Fruit fly (Drosophila melanogaster) whole organism, embryonic: ENCODE data around the gene Cubn.

Source experiments
- ATbp ChIP-seq: fragments of 200-800 bp; sonication (Bioruptor generic); optimal IDR thresholded peaks from 2 replicates; lab custom pipeline; 2017; ENCODE audit warnings: missing biosample characterization, mild to moderate bottlenecking, missing genetic modification characterization, missing genetic modification reagents
- Adf1 ChIP-seq: fragments of 200-800 bp; sonication (Bioruptor generic); IDR thresholded peaks from 2 replicates; pipeline ENCODE4 v1.3.6; 2022; ENCODE audit warnings: missing biosample characterization, missing genetic modification characterization
- CG11398 ChIP-seq: fragments of 200-800 bp; sonication (Bioruptor generic); optimal IDR thresholded peaks from 2 replicates; lab custom pipeline; 2016; ENCODE audit warnings: missing biosample characterization, missing genetic modification characterization
- CG11696 ChIP-seq: fragments of 200-800 bp; sonication (Bioruptor generic); IDR thresholded peaks from 2 replicates; pipeline ENCODE4 v1.3.6; 2022; ENCODE audit warnings: missing biosample characterization, missing genetic modification characterization
- CG12104 ChIP-seq: fragments of 200-800 bp; sonication (Bioruptor generic); optimal IDR thresholded peaks from 3 replicates; lab custom pipeline; 2016; ENCODE audit warnings: missing biosample characterization, missing genetic modification characterization
- CG12942 ChIP-seq: fragments of 200-800 bp; sonication (Bioruptor generic); optimal IDR thresholded peaks from 3 replicates; lab custom pipeline; 2016; ENCODE audit warnings: missing biosample characterization, missing genetic modification characterization
- CG13775 ChIP-seq: fragments of 200-800 bp; sonication (Bioruptor generic); optimal IDR thresholded peaks from 3 replicates; lab custom pipeline; 2017; ENCODE audit warnings: missing biosample characterization, mild to moderate bottlenecking, missing genetic modification characterization
- CG15269 ChIP-seq: fragments of 200-800 bp; sonication (Bioruptor generic); optimal IDR thresholded peaks from 2 replicates; lab custom pipeline; 2018; ENCODE audit warnings: missing biosample characterization, mild to moderate bottlenecking, missing genetic modification characterization, moderate library complexity
- CG1602 ChIP-seq: fragments of 200-800 bp; sonication (Bioruptor generic); optimal IDR thresholded peaks from 3 replicates; lab custom pipeline; 2016; ENCODE audit warnings: missing biosample characterization, missing genetic modification characterization
- CG17361 ChIP-seq: fragments of 200-800 bp; sonication (Bioruptor generic); IDR thresholded peaks from 3 replicates; pipeline ENCODE4 v1.3.6; 2022; ENCODE audit warnings: missing biosample characterization, missing genetic modification characterization
- CG17385 ChIP-seq: fragments of 200-800 bp; sonication (Bioruptor generic); optimal IDR thresholded peaks from 3 replicates; lab custom pipeline; 2018; ENCODE audit warnings: missing biosample characterization, mild to moderate bottlenecking, missing genetic modification characterization
- CG18011 ChIP-seq: fragments of 200-800 bp; sonication (Bioruptor generic); optimal IDR thresholded peaks from 2 replicates; lab custom pipeline; 2017; ENCODE audit warnings: missing biosample characterization, missing genetic modification characterization, mild to moderate bottlenecking, moderate library complexity, missing genotype
- CG2120 ChIP-seq: fragments of 200-800 bp; sonication (Bioruptor generic); optimal IDR thresholded peaks from 3 replicates; lab custom pipeline; 2016; ENCODE audit warnings: missing biosample characterization, missing genetic modification characterization
- CG2889 ChIP-seq: fragments of 200-800 bp; sonication (Bioruptor generic); IDR thresholded peaks from 3 replicates; pipeline ENCODE4 v1.3.6; 2022; ENCODE audit warnings: missing biosample characterization, missing genetic modification characterization
- CG30403 ChIP-seq: fragments of 200-800 bp; sonication (Bioruptor generic); optimal IDR thresholded peaks from 3 replicates; lab custom pipeline; 2016; ENCODE audit warnings: missing biosample characterization, missing genetic modification characterization
- CG30431 ChIP-seq: fragments of 200-800 bp; sonication (Bioruptor generic); optimal IDR thresholded peaks from 2 replicates; lab custom pipeline; 2017; ENCODE audit warnings: missing biosample characterization, missing genetic modification characterization
- CG3065 ChIP-seq: fragments of 200-800 bp; sonication (Bioruptor generic); optimal IDR thresholded peaks from 2 replicates; lab custom pipeline; 2016; ENCODE audit warnings: missing biosample characterization, missing genetic modification characterization
- CG8089 ChIP-seq: fragments of 200-800 bp; sonication (Bioruptor generic); optimal IDR thresholded peaks from 3 replicates; lab custom pipeline; 2016; ENCODE audit warnings: missing biosample characterization, missing genetic modification characterization
- CG9437 ChIP-seq: fragments of 200-800 bp; sonication (Bioruptor generic); optimal IDR thresholded peaks from 2 replicates; lab custom pipeline; 2018; ENCODE audit warnings: missing biosample characterization, mild to moderate bottlenecking, missing genetic modification characterization
- Dad ChIP-seq: fragments of 200-800 bp; sonication (Bioruptor generic); optimal IDR thresholded peaks from 3 replicates; lab custom pipeline; 2016; ENCODE audit warnings: missing biosample characterization, missing genetic modification characterization
- Dfd ChIP-seq, 2 experiments: fragments of >200 bp; optimal IDR thresholded peaks; 2 replicates each; lab custom pipeline; 2017; ENCODE audit warnings: missing biosample characterization in 2 of 2, missing genetic modification characterization in 2 of 2
- Dp ChIP-seq: fragments of 200-800 bp; sonication (Bioruptor generic); optimal IDR thresholded peaks from 2 replicates; lab custom pipeline; 2018; ENCODE audit warnings: missing biosample characterization, mild to moderate bottlenecking, missing genetic modification characterization, moderate library complexity
- Dref ChIP-seq: fragments of 200-800 bp; sonication (Bioruptor generic); IDR thresholded peaks from 2 replicates; pipeline ENCODE4 v1.3.6; 2022; ENCODE audit warnings: missing biosample characterization, missing genetic modification characterization
- H2.0 ChIP-seq: fragments of 200-800 bp; sonication (Bioruptor generic); IDR thresholded peaks from 2 replicates; pipeline ENCODE4 v1.3.6; 2022; ENCODE audit warnings: missing biosample characterization, missing genetic modification characterization
- HLHmδ ChIP-seq: fragments of 200-800 bp; sonication (Bioruptor generic); optimal IDR thresholded peaks from 2 replicates; lab custom pipeline; 2018; ENCODE audit warnings: missing biosample characterization, mild to moderate bottlenecking, missing genetic modification characterization, moderate library complexity
- Kr ChIP-seq: fragments of 200-800 bp; sonication (Bioruptor generic); optimal IDR thresholded peaks from 2 replicates; lab custom pipeline; 2017; ENCODE audit warnings: missing biosample characterization, mild to moderate bottlenecking, missing genetic modification characterization
- Nf-YC ChIP-seq: fragments of 200-800 bp; optimal IDR thresholded peaks from 3 replicates; lab custom pipeline; 2019; ENCODE audit warnings: missing biosample characterization, mild to moderate bottlenecking, missing genetic modification characterization, moderate library complexity
- Optix ChIP-seq: fragments of 200-800 bp; sonication (Bioruptor generic); IDR thresholded peaks from 3 replicates; pipeline ENCODE4 v1.3.6; 2022; ENCODE audit warnings: missing biosample characterization, missing genetic modification characterization
- Sin3A ChIP-seq: fragments of >200 bp; optimal IDR thresholded peaks from 2 replicates; lab custom pipeline; 2018
- Spps ChIP-seq: fragments of 200-800 bp; sonication (Bioruptor generic); optimal IDR thresholded peaks from 2 replicates; lab custom pipeline; 2018; ENCODE audit warnings: missing biosample characterization, mild to moderate bottlenecking, missing genetic modification characterization
- Sry-δ ChIP-seq: fragments of 200-800 bp; sonication (Bioruptor generic); optimal IDR thresholded peaks from 2 replicates; lab custom pipeline; 2016; ENCODE audit warnings: missing biosample characterization, missing genetic modification characterization
- Taf1 ChIP-seq: fragments of 200-800 bp; sonication (Bioruptor generic); IDR thresholded peaks from 2 replicates; pipeline ENCODE4 v1.3.6; 2022; ENCODE audit warnings: missing biosample characterization, missing genetic modification characterization
- Tbp ChIP-seq: fragments of >200 bp; optimal IDR thresholded peaks from 2 replicates; lab custom pipeline; 2018; ENCODE audit warnings: missing biosample characterization, missing genetic modification characterization
- YL-1 ChIP-seq: fragments of 200-800 bp; sonication (Bioruptor generic); optimal IDR thresholded peaks from 3 replicates; lab custom pipeline; 2017; ENCODE audit warnings: missing biosample characterization, mild to moderate bottlenecking, missing genetic modification characterization
- abd-A ChIP-seq: fragments of 200-800 bp; sonication (Bioruptor generic); optimal IDR thresholded peaks from 3 replicates; lab custom pipeline; 2019; ENCODE audit warnings: missing biosample characterization, mild to moderate bottlenecking, missing genetic modification characterization, moderate library complexity
- ap ChIP-seq: fragments of 200-800 bp; sonication (Bioruptor generic); IDR thresholded peaks from 2 replicates; pipeline ENCODE4 v1.3.6; 2022; ENCODE audit warnings: missing biosample characterization, missing genetic modification characterization
- croc ChIP-seq: fragments of 200-800 bp; sonication (Bioruptor generic); conservative IDR thresholded peaks from 3 replicates; pipeline ENCODE4 v1.3.6; 2022; ENCODE audit warnings: missing biosample characterization, missing genetic modification characterization
- dpn ChIP-seq, 2 experiments: fragments of 200-800 bp; sonication (Bioruptor generic); optimal IDR thresholded peaks; 3 replicates each; lab custom pipeline; 2016; ENCODE audit warnings: missing biosample characterization in 2 of 2, missing genetic modification characterization in 2 of 2
- en ChIP-seq: fragments of 200-800 bp; sonication (Bioruptor generic); optimal IDR thresholded peaks from 2 replicates; lab custom pipeline; 2016; ENCODE audit warnings: missing biosample characterization, missing genetic modification characterization
- eve ChIP-seq, 2 experiments: fragments of >200 bp; optimal IDR thresholded peaks; 2 replicates each; lab custom pipeline; 2017; ENCODE audit warnings: missing biosample characterization in 2 of 2, missing genetic modification characterization in 2 of 2
- fd96Cb ChIP-seq: fragments of 200-800 bp; sonication (Bioruptor generic); optimal IDR thresholded peaks from 2 replicates; lab custom pipeline; 2018; ENCODE audit warnings: missing biosample characterization, mild to moderate bottlenecking, missing genetic modification characterization, moderate library complexity
- gro ChIP-seq: fragments of 200-800 bp; sonication (Bioruptor generic); optimal IDR thresholded peaks from 2 replicates; lab custom pipeline; 2016; ENCODE audit warnings: missing biosample characterization, missing genetic modification characterization
- her ChIP-seq: fragments of 200-800 bp; sonication (Bioruptor generic); optimal IDR thresholded peaks from 2 replicates; lab custom pipeline; 2016; ENCODE audit warnings: missing biosample characterization, missing genetic modification characterization
- lbe ChIP-seq: fragments of 200-800 bp; sonication (Bioruptor generic); optimal IDR thresholded peaks from 2 replicates; lab custom pipeline; 2016; ENCODE audit warnings: missing biosample characterization, mild to moderate bottlenecking, missing genetic modification characterization
- oc ChIP-seq: fragments of 200-800 bp; sonication (Bioruptor generic); optimal IDR thresholded peaks from 2 replicates; lab custom pipeline; 2018; ENCODE audit warnings: missing biosample characterization, mild to moderate bottlenecking, missing genetic modification characterization, moderate library complexity
- pan ChIP-seq, 4 experiments: fragments of >200 bp in 3 of 4; fragments of 200-800 bp in 1 of 4; sonication (Bioruptor generic) in 1 of 4; optimal IDR thresholded peaks in 3 of 4; IDR thresholded peaks in 1 of 4; 2 replicates each; pipeline versions ENCODE4 v1.3.6 to Lab custom; 2017 to 2022; ENCODE audit warnings: missing biosample characterization in 2 of 4, missing genetic modification characterization in 2 of 4, mixed read lengths in 1 of 4
- pum ChIP-seq: fragments of 200-800 bp; sonication (Bioruptor generic); optimal IDR thresholded peaks from 2 replicates; lab custom pipeline; 2016; ENCODE audit warnings: missing biosample characterization, missing genetic modification characterization
- ro ChIP-seq: fragments of 200-800 bp; sonication (Bioruptor generic); IDR thresholded peaks from 2 replicates; pipeline ENCODE4 v1.3.6; 2022; ENCODE audit warnings: missing biosample characterization, missing genetic modification characterization
- sc ChIP-seq, 3 experiments: fragments of >200 bp in 2 of 3; fragments of 200-800 bp in 1 of 3; sonication (Bioruptor generic) in 1 of 3; optimal IDR thresholded peaks; 2 replicates in 2 of 3; 3 replicates in 1 of 3; lab custom pipeline; 2017; ENCODE audit warnings: mild to moderate bottlenecking in 1 of 3, missing biosample characterization in 1 of 3, missing genetic modification characterization in 1 of 3, missing genetic modification reagents in 1 of 3
- sima ChIP-seq: fragments of 200-800 bp; sonication (Bioruptor generic); optimal IDR thresholded peaks from 2 replicates; lab custom pipeline; 2016; ENCODE audit warnings: missing biosample characterization, missing genetic modification characterization

Cubn gene

dm6 chrX:9579918-9580521 lies 8.9 kb upstream of the Cubn start, which contains the start of gene LPCAT (continued):
- peak; percentile 9 for TF ChIP-seq CG11398 (GFP tag; lab: Kevin White, UChicago)
- TF ChIP-seq Sin3A (lab: Kevin White, UChicago): peak; percentile 88
- peak in 1 of 2 experiments; percentile 81 for TF ChIP-seq eve (GFP tag; optimal IDR thresholded peaks at IDR 0.05; lab: Kevin White, UChicago)
- peak; percentile 58 for TF ChIP-seq CG8089 (GFP tag; lab: Kevin White, UChicago)
- TF ChIP-seq YL-1 (GFP tag; lab: Kevin White, UChicago): peak; percentile 4
- TF ChIP-seq CG11696 (GFP tag; lab: Robert Waterston, UW): no peak
- TF ChIP-seq ro (GFP tag; lab: Robert Waterston, UW): 0 out of 2 replicates have a peak, but pooled peaks have one; percentile 28
- TF ChIP-seq pum (GFP tag; lab: Kevin White, UChicago): peak; percentile 83
- no peak for TF ChIP-seq Tbp (GFP tag; lab: Kevin White, UChicago)
- TF ChIP-seq oc (tag; lab: Kevin White, UChicago): no peak
- TF ChIP-seq dpn (GFP tag; optimal IDR thresholded peaks at IDR 0.05; lab: Kevin White, UChicago): peak; percentile 70 to 90
- TF ChIP-seq CG17385 (GFP tag; lab: Kevin White, UChicago): peak; percentile 48
- peak; percentile 86 for TF ChIP-seq Dp (GFP tag; lab: Kevin White, UChicago)
- TF ChIP-seq CG30431: peak; percentile 37
- TF ChIP-seq pan (optimal IDR thresholded peaks at IDR 0.05; lab: Kevin White, UChicago): no peak
- TF ChIP-seq pan (GFP tag; optimal IDR thresholded peaks at IDR 0.05 in 1 of 2, IDR thresholded peaks at IDR 0.05 in 1 of 2): peak in 1 of 2 experiments; percentile 69
- TF ChIP-seq Dad (GFP tag; lab: Kevin White, UChicago): peak; percentile 82
- TF ChIP-seq Dref (GFP tag; lab: Robert Waterston, UW): peak; percentile 53
- TF ChIP-seq fd96Cb (tag; lab: Kevin White, UChicago): peak; percentile 68
- peak; percentile 51 for TF ChIP-seq CG9437 (GFP tag; lab: Kevin White, UChicago)
- peak; percentile 63; the same call in 1 of the 3 replicates for TF ChIP-seq CG17361 (GFP tag; lab: Robert Waterston, UW)
- TF ChIP-seq CG30403 (GFP tag; lab: Kevin White, UChicago): peak; percentile 75
- no peak for TF ChIP-seq HLHmδ
- TF ChIP-seq CG13775 (GFP tag; lab: Kevin White, UChicago): peak; percentile 54
- TF ChIP-seq abd-A: peak; percentile 97
- peak; percentile 61 for TF ChIP-seq her (GFP tag; lab: Kevin White, UChicago)
- TF ChIP-seq CG15269 (tag; lab: Kevin White, UChicago): peak; percentile 64
- TF ChIP-seq lbe (GFP tag; lab: Kevin White, UChicago): peak; percentile 77
- TF ChIP-seq CG12104 (GFP tag; lab: Kevin White, UChicago): peak; percentile 69
- TF ChIP-seq CG2120 (GFP tag; lab: Kevin White, UChicago): peak; percentile 88
- TF ChIP-seq croc (GFP tag; lab: Robert Waterston, UW): peak; percentile 56
- TF ChIP-seq CG12942 (GFP tag; lab: Kevin White, UChicago): peak; percentile 38
- TF ChIP-seq gro: peak; percentile 80
- peak; percentile 80 for TF ChIP-seq Sry-δ (GFP tag; lab: Kevin White, UChicago)
- TF ChIP-seq CG1602: peak; percentile 67
- no peak for TF ChIP-seq en (GFP tag; lab: Kevin White, UChicago)
- TF ChIP-seq Adf1 (GFP tag; lab: Robert Waterston, UW): peak; percentile 24; the same call in 1 of the 2 replicates
- no peak for TF ChIP-seq CG3065 (GFP tag; lab: Kevin White, UChicago)
- TF ChIP-seq sima (GFP tag; lab: Kevin White, UChicago): no peak
- peak; percentile 65 for TF ChIP-seq ap (GFP tag; lab: Robert Waterston, UW)
- TF ChIP-seq ATbp (GFP tag; lab: Kevin White, UChicago): no peak
- TF ChIP-seq sc (optimal IDR thresholded peaks at IDR 0.05; lab: Kevin White, UChicago): no peak
- TF ChIP-seq sc (GFP tag; optimal IDR thresholded peaks at IDR 0.05; lab: Kevin White, UChicago): no peak
- TF ChIP-seq Taf1: peak; percentile 42; the same call in 1 of the 2 replicates
- no peak for TF ChIP-seq Dfd (GFP tag; optimal IDR thresholded peaks at IDR 0.05; lab: Kevin White, UChicago)
- no peak for TF ChIP-seq Kr (GFP tag; lab: Kevin White, UChicago)
- TF ChIP-seq Spps (tag; lab: Kevin White, UChicago): peak; percentile 48
- peak; percentile 14 for TF ChIP-seq CG18011
- TF ChIP-seq Optix (GFP tag; lab: Robert Waterston, UW): no peak
- peak; percentile 78 for TF ChIP-seq H2.0
- peak; percentile 81 for TF ChIP-seq CG2889 (GFP tag; lab: Robert Waterston, UW)
- no peak for TF ChIP-seq Nf-YC (tag; lab: Kevin White, UChicago)
